Worm (Caenorhabditis elegans) whole organism, early embryonic: ENCODE measurements around the gene C45G9.4.

Source experiments
- F13C5.2 ChIP-seq: sonication (generic microtip); optimal IDR thresholded peaks from 2 replicates; lab custom pipeline; 2017; ENCODE audit warnings: mild to moderate bottlenecking, missing genetic modification characterization, inconsistent platforms, missing compliant biosample characterization
- aly-1 ChIP-seq: sonication (generic microtip); optimal IDR thresholded peaks from 2 replicates; lab custom pipeline; 2016; ENCODE audit warnings: missing genetic modification characterization, missing compliant biosample characterization
- ama-1 ChIP-seq: fragments of 150-350 bp; optimal IDR thresholded peaks from 2 replicates; lab custom pipeline; 2014
- ceh-13 ChIP-seq: fragments of 200-800 bp; sonication (Bioruptor generic); optimal IDR thresholded peaks from 2 replicates; lab custom pipeline; 2018; ENCODE audit warnings: mild to moderate bottlenecking, missing genetic modification characterization, missing compliant biosample characterization
- ceh-36 ChIP-seq: sonication (generic microtip); optimal IDR thresholded peaks from 2 replicates; lab custom pipeline; 2016; ENCODE audit warnings: missing genetic modification characterization, inconsistent platforms, missing compliant biosample characterization
- flt-1 ChIP-seq: fragments of 200-800 bp; sonication (Bioruptor generic); IDR thresholded peaks from 2 replicates; pipeline ENCODE4 v1.3.6; 2022; ENCODE audit warnings: missing genetic modification characterization, missing compliant biosample characterization
- hmbx-1 ChIP-seq: sonication (generic microtip); optimal IDR thresholded peaks from 2 replicates; lab custom pipeline; 2016; ENCODE audit warnings: mild to moderate bottlenecking, missing genetic modification characterization, missing compliant biosample characterization
- hmg-4 ChIP-seq: fragments of 200-800 bp; sonication (Bioruptor generic); optimal IDR thresholded peaks from 2 replicates; lab custom pipeline; 2018; ENCODE audit warnings: mild to moderate bottlenecking, missing genetic modification characterization, missing compliant biosample characterization
- hnd-1 ChIP-seq: sonication (generic microtip); optimal IDR thresholded peaks from 2 replicates; lab custom pipeline; 2016; ENCODE audit warnings: missing genetic modification characterization, missing compliant biosample characterization
- pes-1 ChIP-seq: fragments of 200-800 bp; sonication (Bioruptor generic); IDR thresholded peaks from 2 replicates; pipeline ENCODE4 v1.3.6; 2022; ENCODE audit warnings: missing genetic modification reagents, missing genetic modification characterization, missing compliant biosample characterization
- scrt-1 ChIP-seq: fragments of 200-800 bp; sonication (Bioruptor generic); IDR thresholded peaks from 2 replicates; pipeline ENCODE4 v1.3.6; 2022; ENCODE audit warnings: missing genetic modification characterization, missing compliant biosample characterization
- sea-1 ChIP-seq: fragments of 200-800 bp; sonication (Bioruptor generic); conservative IDR thresholded peaks from 2 replicates; pipeline ENCODE4 v1.3.6; 2022; ENCODE audit warnings: missing genetic modification characterization, missing compliant biosample characterization
- tbx-11 ChIP-seq: fragments of 200-800 bp; sonication (Bioruptor generic); IDR thresholded peaks from 2 replicates; pipeline ENCODE4 v1.3.6; 2022; ENCODE audit warnings: missing genetic modification characterization, missing compliant biosample characterization
- tra-4 ChIP-seq: sonication (generic microtip); optimal IDR thresholded peaks from 2 replicates; lab custom pipeline; 2017; ENCODE audit warnings: missing genetic modification characterization, missing compliant biosample characterization

DNA sequence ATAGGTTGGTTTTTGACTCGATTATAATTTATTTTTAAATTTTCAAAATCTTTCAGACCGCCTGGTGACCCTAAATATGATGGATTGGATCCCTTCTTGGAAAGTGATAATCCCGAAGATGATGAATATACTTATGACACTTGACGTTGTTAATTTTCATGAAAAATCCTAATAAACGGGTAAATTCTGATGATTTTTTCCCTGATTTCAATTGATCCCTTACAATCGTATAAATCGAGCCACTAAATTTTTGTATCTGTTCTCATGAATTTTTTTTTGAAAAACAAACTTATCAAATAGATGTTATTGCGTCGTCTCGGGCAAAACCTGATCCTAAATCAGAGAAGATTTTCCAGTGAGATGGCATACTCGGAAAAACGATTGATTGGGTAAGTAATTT, 39.5 kb upstream of the C45G9.4 start, which contains the start of gene R144.13:
- TF ChIP-seq hnd-1, result no peak
- TF ChIP-seq ama-1 (lab: Kevin White, UChicago), result no peak
- no peak for TF ChIP-seq ceh-13 (GFP tag; lab: Kevin White, UChicago)
- TF ChIP-seq hmg-4, result no peak
- TF ChIP-seq ceh-36 (tag; lab: Kevin White, UChicago), result no peak
- TF ChIP-seq aly-1 (tag; lab: Kevin White, UChicago), result no peak
- no peak for TF ChIP-seq hmbx-1 (tag; lab: Kevin White, UChicago)
- TF ChIP-seq tra-4, result no peak
- no peak for TF ChIP-seq flt-1 (GFP tag; lab: Robert Waterston, UW)
- no peak for TF ChIP-seq F13C5.2
- TF ChIP-seq tbx-11 (GFP tag; lab: Robert Waterston, UW), result no peak
- TF ChIP-seq scrt-1 (GFP tag; lab: Robert Waterston, UW), result no peak
- TF ChIP-seq sea-1 (GFP tag; lab: Robert Waterston, UW), result no peak
- no peak for TF ChIP-seq pes-1 (GFP tag; lab: Robert Waterston, UW)
